Worm (Caenorhabditis elegans) whole organism, L3 larva: ENCODE data around the gene E02H4.7.

ENCODE experiments used
- ama-1 ChIP-seq: fragments of 150-350 bp; optimal IDR thresholded peaks from 2 replicates; lab custom pipeline; 2018
- egl-27 ChIP-seq: sonication (generic microtip); optimal IDR thresholded peaks from 4 replicates; lab custom pipeline; 2017; ENCODE audit warnings: missing biosample characterization, missing genetic modification reagents, missing genetic modification characterization
- elt-3 ChIP-seq, 3 experiments: fragments of 150-350 bp in 1 of 3; sonication (generic microtip) in 2 of 3; optimal IDR thresholded peaks; 2 replicates in 2 of 3; 4 replicates in 1 of 3; lab custom pipeline; 2014 to 2017; ENCODE audit warnings: missing biosample characterization in 3 of 3, missing genetic modification characterization in 3 of 3
- eor-1 ChIP-seq, 2 experiments: fragments of 150-350 bp; optimal IDR thresholded peaks; 2 replicates each; lab custom pipeline; 2014 to 2018; ENCODE audit warnings: missing biosample characterization in 2 of 2, missing genetic modification characterization in 2 of 2
- mdl-1 ChIP-seq: fragments of 150-350 bp; optimal IDR thresholded peaks from 2 replicates; lab custom pipeline; 2014; ENCODE audit warnings: missing biosample characterization, missing genetic modification characterization
- nhr-11 ChIP-seq: fragments of 150-350 bp; optimal IDR thresholded peaks from 2 replicates; lab custom pipeline; 2014; ENCODE audit warnings: missing biosample characterization, missing genetic modification characterization
- pha-4 ChIP-seq: fragments of 150-350 bp; optimal IDR thresholded peaks from 2 replicates; lab custom pipeline; 2014; ENCODE audit warnings: missing biosample characterization, missing genetic modification reagents, missing genetic modification characterization
- skn-1 ChIP-seq: fragments of 150-350 bp; optimal IDR thresholded peaks from 2 replicates; lab custom pipeline; 2014; ENCODE audit warnings: missing biosample characterization, missing genetic modification characterization
- snpc-4 ChIP-seq: fragments of 150-350 bp; optimal IDR thresholded peaks from 2 replicates; lab custom pipeline; 2014; ENCODE audit warnings: missing biosample characterization, missing genetic modification characterization
- tbx-2 ChIP-seq: sonication (generic microtip); optimal IDR thresholded peaks from 2 replicates; lab custom pipeline; 2016; ENCODE audit warnings: mild to moderate bottlenecking, missing genetic modification characterization, missing compliant biosample characterization
- zag-1 ChIP-seq: fragments of 150-350 bp; optimal IDR thresholded peaks from 2 replicates; lab custom pipeline; 2014; ENCODE audit warnings: missing biosample characterization, missing genetic modification characterization
- ztf-4 ChIP-seq: fragments of 150-350 bp; optimal IDR thresholded peaks from 2 replicates; lab custom pipeline; 2014; ENCODE audit warnings: missing biosample characterization, missing genetic modification characterization

DNA sequence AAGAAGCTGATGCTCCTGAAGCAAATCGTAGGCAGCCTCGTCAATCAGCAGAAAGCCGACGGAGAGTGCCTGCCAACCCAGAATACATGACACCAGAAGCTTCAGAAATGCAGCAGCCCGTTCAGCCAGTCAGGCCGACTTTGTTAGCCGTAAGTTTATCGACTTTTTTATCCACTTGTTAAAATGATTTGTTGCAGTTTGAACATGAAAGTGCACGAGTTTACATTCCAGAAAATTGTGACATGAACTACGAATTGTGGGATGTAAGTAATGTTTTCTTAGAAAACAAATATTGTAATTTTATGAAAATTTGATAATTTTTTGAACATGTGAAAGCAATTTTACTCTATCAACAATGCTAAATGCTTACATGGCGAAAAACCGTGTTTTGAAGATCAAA, 15.9 kb upstream of the E02H4.7 start:
- TF ChIP-seq elt-3 (tag; optimal IDR thresholded peaks at IDR 0.05; lab: Kevin White, UChicago) (no peak), pha-4 (tag; lab: Kevin White, UChicago) (no peak), ama-1 (lab: Kevin White, UChicago) (no peak), mdl-1 (tag; lab: Kevin White, UChicago) (no peak), nhr-11 (tag; lab: Kevin White, UChicago) (no peak), eor-1 (tag; optimal IDR thresholded peaks at IDR 0.05; lab: Kevin White, UChicago) (no peak), skn-1 (tag; lab: Kevin White, UChicago) (no peak), snpc-4 (tag; lab: Kevin White, UChicago) (no peak), egl-27 (tag; lab: Kevin White, UChicago) (no peak), ztf-4 (tag; lab: Kevin White, UChicago) (no peak), tbx-2 (no peak), zag-1 (tag; lab: Kevin White, UChicago) (no peak)
